Worm (Caenorhabditis elegans) whole organism, early embryonic: ENCODE data around the gene sra-27.

Experiments used
- B0310.2 ChIP-seq: sonication (generic microtip); optimal IDR thresholded peaks from 2 replicates; lab custom pipeline; 2016; ENCODE audit warnings: mild to moderate bottlenecking, missing genetic modification characterization, missing compliant biosample characterization
- ama-1 ChIP-seq: fragments of 150-350 bp; optimal IDR thresholded peaks from 2 replicates; lab custom pipeline; 2014
- ceh-36 ChIP-seq: sonication (generic microtip); optimal IDR thresholded peaks from 2 replicates; lab custom pipeline; 2016; ENCODE audit warnings: missing genetic modification characterization, inconsistent platforms, missing compliant biosample characterization
- ets-7 ChIP-seq: sonication (generic microtip); optimal IDR thresholded peaks from 2 replicates; lab custom pipeline; 2016; ENCODE audit warnings: missing genotype, missing genetic modification characterization, missing compliant biosample characterization
- hmbx-1 ChIP-seq: sonication (generic microtip); optimal IDR thresholded peaks from 2 replicates; lab custom pipeline; 2016; ENCODE audit warnings: mild to moderate bottlenecking, missing genetic modification characterization, missing compliant biosample characterization
- hmg-4 ChIP-seq: fragments of 200-800 bp; sonication (Bioruptor generic); optimal IDR thresholded peaks from 2 replicates; lab custom pipeline; 2018; ENCODE audit warnings: mild to moderate bottlenecking, missing genetic modification characterization, missing compliant biosample characterization
- pes-1 ChIP-seq: fragments of 200-800 bp; sonication (Bioruptor generic); IDR thresholded peaks from 2 replicates; pipeline ENCODE4 v1.3.6; 2022; ENCODE audit warnings: missing genetic modification reagents, missing genetic modification characterization, missing compliant biosample characterization
- sea-1 ChIP-seq: fragments of 200-800 bp; sonication (Bioruptor generic); conservative IDR thresholded peaks from 2 replicates; pipeline ENCODE4 v1.3.6; 2022; ENCODE audit warnings: missing genetic modification characterization, missing compliant biosample characterization
- tbx-11 ChIP-seq: fragments of 200-800 bp; sonication (Bioruptor generic); IDR thresholded peaks from 2 replicates; pipeline ENCODE4 v1.3.6; 2022; ENCODE audit warnings: missing genetic modification characterization, missing compliant biosample characterization

DNA sequence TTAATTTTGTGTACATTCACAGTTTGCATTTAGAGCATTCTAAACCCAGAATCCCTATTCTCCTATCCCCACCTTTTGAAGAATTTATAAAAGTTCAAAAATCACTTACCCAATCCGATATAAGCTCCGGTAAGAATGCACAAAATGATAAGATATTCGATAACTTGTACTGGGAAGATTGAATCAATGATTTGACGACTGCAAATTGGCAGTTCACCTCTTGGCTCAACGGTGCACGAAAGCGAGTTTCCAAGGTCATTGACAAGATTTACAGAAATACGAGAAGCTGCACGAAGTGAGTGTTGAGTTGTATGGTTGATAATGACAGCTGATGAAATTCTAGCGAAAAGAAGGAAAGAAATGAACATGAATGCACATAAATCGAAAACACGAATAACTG lies 8.5 kb upstream of the sra-27 start:
- TF ChIP-seq ceh-36 (tag; lab: Kevin White, UChicago) (no peak), ama-1 (lab: Kevin White, UChicago) (no peak), hmg-4 (GFP tag; lab: Kevin White, UChicago) (no peak), tbx-11 (GFP tag; lab: Robert Waterston, UW) (no peak), ets-7 (tag; lab: Kevin White, UChicago) (no peak), hmbx-1 (tag; lab: Kevin White, UChicago) (no peak), pes-1 (no peak), sea-1 (no peak), B0310.2 (tag; lab: Kevin White, UChicago) (no peak)
